Fruit fly (Drosophila melanogaster): ENCODE measurements around the gene Gba1b.

DNA sequence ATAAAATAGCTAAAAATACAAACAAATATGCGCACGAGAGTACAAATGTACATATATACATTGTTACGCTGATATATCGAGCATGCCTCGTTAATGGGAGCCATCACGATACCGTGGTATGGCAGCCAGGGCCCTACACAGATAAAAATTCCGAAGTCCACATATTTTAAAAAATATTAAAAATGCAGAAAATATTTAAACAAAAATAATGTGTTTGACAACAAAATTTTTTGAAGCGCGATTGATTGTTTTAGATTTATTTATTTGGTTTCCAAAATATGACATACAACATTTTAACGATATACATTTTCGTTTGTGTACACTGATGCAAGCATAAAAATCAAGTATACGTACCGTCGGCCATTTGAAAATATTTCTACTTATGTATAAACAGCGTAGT, 22.1 kb downstream of the Gba1b start:
- peak; percentile 60 for TF ChIP-seq nau (GFP tag; optimal IDR thresholded peaks at IDR 0.05)
- TF ChIP-seq dimm (GFP tag; IDR thresholded peaks at IDR 0.05) = no peak
- TF ChIP-seq dm (GFP tag; optimal IDR thresholded peaks at IDR 0.05) = peak; percentile 48
- TF ChIP-seq tup (GFP tag; optimal IDR thresholded peaks at IDR 0.05) = peak; percentile 40
- TF ChIP-seq da (GFP tag; optimal IDR thresholded peaks at IDR 0.05) = no peak
